Worm (Caenorhabditis elegans) whole organism, L3 larva: ENCODE data around the gene C36C5.12.

Experiments
- elt-1 ChIP-seq: fragments of 150-350 bp; optimal IDR thresholded peaks from 2 replicates; lab custom pipeline; 2014; ENCODE audit warnings: missing biosample characterization, missing genetic modification characterization
- fkh-2 ChIP-seq: fragments of 150-350 bp; optimal IDR thresholded peaks from 2 replicates; lab custom pipeline; 2014; ENCODE audit warnings: missing biosample characterization, missing genetic modification reagents, missing genetic modification characterization

ce11 chrV:3122403-3122802, 36.7 kb downstream of the C36C5.12 start:
- TF ChIP-seq elt-1 (no peak), fkh-2 (no peak)
